ENCODE assay signal across 3 fruit fly cellular contexts in genomic region chr2L:4599812-4600454, dm6.
TF ChIP-seq lines count a peak whose summit lies in the region.

No protein-coding gene starts in this region.

TF ChIP-seq in whole organism, prepupa, 60 proteins besides CTCF, POLR2A, EP300 and RAD21:
- 0 out of 3 replicates have a peak, but pooled peaks have one; percentile 49 for TF ChIP-seq CG6163 (GFP tag; IDR thresholded peaks at IDR 0.05; lab: Robert Waterston, UW)
- TF ChIP-seq Eip75B (GFP tag; optimal IDR thresholded peaks at IDR 0.05; lab: Kevin White, UChicago) = no peak
- peak in 1 of 2 experiments; percentile 18 for TF ChIP-seq ss (GFP tag; optimal IDR thresholded peaks at IDR 0.05; lab: Kevin White, UChicago)
- peak; percentile 36 for TF ChIP-seq Lpt (GFP tag; optimal IDR thresholded peaks at IDR 0.05; lab: Kevin White, UChicago)
- TF ChIP-seq CG9139 (GFP tag; optimal IDR thresholded peaks at IDR 0.05; lab: Kevin White, UChicago) = no peak
- TF ChIP-seq CG6792 (GFP tag; optimal IDR thresholded peaks at IDR 0.05; lab: Kevin White, UChicago) = no peak
- TF ChIP-seq svp (GFP tag; lab: Kevin White, UChicago) = peak; percentile 15
- TF ChIP-seq Eip93F (GFP tag; optimal IDR thresholded peaks at IDR 0.05; lab: Kevin White, UChicago) = no peak
- TF ChIP-seq Eip78C (GFP tag; lab: Kevin White, UChicago) = peak; percentile 50
- no peak for TF ChIP-seq vri (GFP tag; optimal IDR thresholded peaks at IDR 0.05; lab: Kevin White, UChicago)
- no peak for TF ChIP-seq CG34406 (GFP tag; optimal IDR thresholded peaks at IDR 0.05; lab: Kevin White, UChicago)

TF ChIP-seq in whole organism, pupa, 21 proteins besides CTCF, POLR2A, EP300 and RAD21:
- TF ChIP-seq CG15710 (tag; optimal IDR thresholded peaks at IDR 0.05; lab: Kevin White, UChicago) (no peak), CG4496 (GFP tag; IDR thresholded peaks at IDR 0.05; lab: Robert Waterston, UW) (0 out of 3 replicates have a peak, but pooled peaks have one; percentile 9), CG17806 (tag; optimal IDR thresholded peaks at IDR 0.05; lab: Kevin White, UChicago) (no peak), D1 (tag; optimal IDR thresholded peaks at IDR 0.05; lab: Kevin White, UChicago) (no peak), CG14655 (GFP tag; optimal IDR thresholded peaks at IDR 0.05; lab: Kevin White, UChicago) (no peak), Ets98B (GFP tag; IDR thresholded peaks at IDR 0.05; lab: Robert Waterston, UW) (no peak), CG9948 (tag; optimal IDR thresholded peaks at IDR 0.05; lab: Kevin White, UChicago) (no peak), CG12605 (GFP tag; IDR thresholded peaks at IDR 0.05; lab: Robert Waterston, UW) (no peak), fd96Ca (GFP tag; IDR thresholded peaks at IDR 0.05; lab: Robert Waterston, UW) (no peak), gl (tag; optimal IDR thresholded peaks at IDR 0.05; lab: Kevin White, UChicago) (no peak), CG32121 (GFP tag; IDR thresholded peaks at IDR 0.05; lab: Robert Waterston, UW) (0 out of 2 replicates have a peak, but pooled peaks have one; percentile 9), CG10348 (GFP tag; IDR thresholded peaks at IDR 0.05; lab: Robert Waterston, UW) (no peak), Snoo (tag; optimal IDR thresholded peaks at IDR 0.05; lab: Kevin White, UChicago) (no peak), CG8301 (tag; optimal IDR thresholded peaks at IDR 0.05; lab: Kevin White, UChicago) (no peak), CG8159 (tag; optimal IDR thresholded peaks at IDR 0.05; lab: Kevin White, UChicago) (peak; percentile 14), CG13204 (GFP tag; optimal IDR thresholded peaks at IDR 0.05; lab: Kevin White, UChicago) (peak; percentile 20), EcR (GFP tag; optimal IDR thresholded peaks at IDR 0.05; lab: Kevin White, UChicago) (peak; percentile 67), Pif1A (GFP tag; optimal IDR thresholded peaks at IDR 0.05; lab: Kevin White, UChicago) (no peak), CG34367 (tag; optimal IDR thresholded peaks at IDR 0.05; lab: Kevin White, UChicago) (no peak)
TF ChIP-seq in whole organism, pupa: peak in this region for 5.

TF ChIP-seq in whole organism, wandering third instar larva, 38 proteins besides CTCF, POLR2A, EP300 and RAD21:
- no peak for TF ChIP-seq lola (GFP tag; optimal IDR thresholded peaks at IDR 0.05; lab: Kevin White, UChicago)
- no peak for TF ChIP-seq brk (GFP tag; optimal IDR thresholded peaks at IDR 0.05; lab: Kevin White, UChicago)
- TF ChIP-seq usp (GFP tag; optimal IDR thresholded peaks at IDR 0.05; lab: Kevin White, UChicago) = no peak
- no peak for TF ChIP-seq Jra (GFP tag; optimal IDR thresholded peaks at IDR 0.05; lab: Kevin White, UChicago)
- TF ChIP-seq Rel (GFP tag; optimal IDR thresholded peaks at IDR 0.05; lab: Kevin White, UChicago) = no peak
- TF ChIP-seq Rel (tag; optimal IDR thresholded peaks at IDR 0.05; lab: Kevin White, UChicago) = peak; percentile 66
- no peak for TF ChIP-seq dl (GFP tag; optimal IDR thresholded peaks at IDR 0.05; lab: Kevin White, UChicago; ENCODE audit: insufficient read depth in 1 of 2, partially characterized antibody in 2 of 2)
